Worm (Caenorhabditis elegans) whole organism, L2 larva: Measurements from ENCODE around the gene algn-1.

Experiments used
- C34F6.9 ChIP-seq: fragments of 150-350 bp; optimal IDR thresholded peaks from 2 replicates; lab custom pipeline; 2014; ENCODE audit warnings: missing biosample characterization, missing genetic modification characterization
- F13H6.1 ChIP-seq: sonication (generic microtip); optimal IDR thresholded peaks from 2 replicates; lab custom pipeline; 2016; ENCODE audit warnings: missing genetic modification characterization, missing compliant biosample characterization
- R02D3.7 ChIP-seq: fragments of 150-350 bp; optimal IDR thresholded peaks from 2 replicates; lab custom pipeline; 2014; ENCODE audit warnings: missing biosample characterization, missing genetic modification characterization
- Y55F3AM.14 ChIP-seq: fragments of 200-800 bp; sonication (Bioruptor generic); optimal IDR thresholded peaks from 2 replicates; lab custom pipeline; 2018; ENCODE audit warnings: mild to moderate bottlenecking, missing genetic modification characterization, missing compliant biosample characterization
- ZK546.5 ChIP-seq: sonication (generic microtip); optimal IDR thresholded peaks from 2 replicates; lab custom pipeline; 2017; ENCODE audit warnings: missing biosample characterization, missing genetic modification characterization
- alr-1 ChIP-seq: fragments of 150-350 bp; optimal IDR thresholded peaks from 2 replicates; lab custom pipeline; 2014; ENCODE audit warnings: missing biosample characterization, missing genetic modification characterization
- aly-2 ChIP-seq: fragments of 150-350 bp; optimal IDR thresholded peaks from 2 replicates; lab custom pipeline; 2014; ENCODE audit warnings: missing biosample characterization, missing genetic modification characterization
- ama-1 ChIP-seq: fragments of 150-350 bp; optimal IDR thresholded peaks from 2 replicates; lab custom pipeline; 2018; ENCODE audit warnings: inconsistent platforms
- blmp-1 ChIP-seq: sonication (generic microtip); optimal IDR thresholded peaks from 2 replicates; lab custom pipeline; 2017; ENCODE audit warnings: missing genetic modification characterization, mild to moderate bottlenecking, missing compliant biosample characterization, antibody characterized with exemption, moderate library complexity; ENCODE audit not compliant: insufficient read depth
- ceh-16 ChIP-seq: fragments of 150-350 bp; optimal IDR thresholded peaks from 2 replicates; lab custom pipeline; 2014; ENCODE audit warnings: missing biosample characterization, missing genetic modification characterization
- ceh-82 ChIP-seq: fragments of 150-350 bp; optimal IDR thresholded peaks from 2 replicates; lab custom pipeline; 2014; ENCODE audit warnings: missing biosample characterization, missing genetic modification characterization
- crh-2 ChIP-seq: sonication (generic microtip); optimal IDR thresholded peaks from 2 replicates; lab custom pipeline; 2017; ENCODE audit warnings: missing biosample characterization, missing genetic modification characterization
- dmd-4 ChIP-seq: sonication (generic microtip); optimal IDR thresholded peaks from 2 replicates; lab custom pipeline; 2017; ENCODE audit warnings: missing biosample characterization, missing genetic modification characterization
- egl-27 ChIP-seq: sonication (generic microtip); optimal IDR thresholded peaks from 3 replicates; lab custom pipeline; 2017; ENCODE audit warnings: missing biosample characterization, missing genetic modification reagents, missing genetic modification characterization
- elt-1 ChIP-seq: fragments of 150-350 bp; optimal IDR thresholded peaks from 2 replicates; lab custom pipeline; 2014; ENCODE audit warnings: missing biosample characterization, missing genetic modification characterization
- elt-3 ChIP-seq: sonication (generic microtip); optimal IDR thresholded peaks from 2 replicates; lab custom pipeline; 2017; ENCODE audit warnings: missing biosample characterization, missing genetic modification characterization
- fos-1 ChIP-seq: fragments of 150-350 bp; optimal IDR thresholded peaks from 2 replicates; lab custom pipeline; 2014; ENCODE audit warnings: missing biosample characterization, missing genetic modification characterization
- gmeb-1 ChIP-seq: fragments of 150-350 bp; optimal IDR thresholded peaks from 2 replicates; lab custom pipeline; 2014; ENCODE audit warnings: missing biosample characterization, missing genetic modification characterization
- lin-11 ChIP-seq: fragments of 150-350 bp; sonication (generic microtip); optimal IDR thresholded peaks from 2 replicates; lab custom pipeline; 2014; ENCODE audit warnings: missing biosample characterization, missing genetic modification characterization, inconsistent platforms, mixed read lengths
- lin-13 ChIP-seq: fragments of 150-350 bp; optimal IDR thresholded peaks from 2 replicates; lab custom pipeline; 2014; ENCODE audit warnings: missing biosample characterization, missing genetic modification reagents, missing genetic modification characterization
- lin-39 ChIP-seq: fragments of 150-350 bp; optimal IDR thresholded peaks from 2 replicates; lab custom pipeline; 2014; ENCODE audit warnings: missing biosample characterization, missing genetic modification reagents, missing genetic modification characterization
- lsy-2 ChIP-seq, 2 experiments: fragments of 150-350 bp in 1 of 2; sonication (generic microtip) in 1 of 2; optimal IDR thresholded peaks; 2 replicates each; lab custom pipeline; 2014 to 2017; ENCODE audit warnings: missing biosample characterization in 2 of 2, missing genetic modification characterization in 2 of 2
- mab-5 ChIP-seq: fragments of 150-350 bp; optimal IDR thresholded peaks from 2 replicates; lab custom pipeline; 2014; ENCODE audit warnings: missing biosample characterization, missing genetic modification characterization
- mbf-1 ChIP-seq: sonication (generic microtip); optimal IDR thresholded peaks from 2 replicates; lab custom pipeline; 2017; ENCODE audit warnings: missing biosample characterization, missing genetic modification characterization
- mdl-1 ChIP-seq, 2 experiments: fragments of 150-350 bp in 1 of 2; sonication (generic microtip) in 1 of 2; optimal IDR thresholded peaks; 2 replicates each; lab custom pipeline; 2017; ENCODE audit warnings: missing biosample characterization in 2 of 2, missing genetic modification characterization in 2 of 2
- nhr-10 ChIP-seq: sonication (generic microtip); optimal IDR thresholded peaks from 2 replicates; lab custom pipeline; 2017; ENCODE audit warnings: missing biosample characterization, missing genetic modification characterization
- nhr-11 ChIP-seq: fragments of 150-350 bp; optimal IDR thresholded peaks from 2 replicates; lab custom pipeline; 2014; ENCODE audit warnings: missing biosample characterization, missing genetic modification characterization
- nhr-12 ChIP-seq: fragments of 150-350 bp; optimal IDR thresholded peaks from 2 replicates; lab custom pipeline; 2014; ENCODE audit warnings: missing biosample characterization, missing genetic modification characterization
- nhr-129 ChIP-seq: fragments of 150-350 bp; optimal IDR thresholded peaks from 2 replicates; lab custom pipeline; 2014; ENCODE audit warnings: missing biosample characterization, missing genetic modification characterization
- nhr-21 ChIP-seq: fragments of 150-350 bp; optimal IDR thresholded peaks from 2 replicates; lab custom pipeline; 2014; ENCODE audit warnings: missing biosample characterization, missing genetic modification characterization
- nhr-23 ChIP-seq: fragments of 150-350 bp; optimal IDR thresholded peaks from 2 replicates; lab custom pipeline; 2014; ENCODE audit warnings: missing biosample characterization, missing genetic modification reagents, missing genetic modification characterization
- nhr-237 ChIP-seq: fragments of 150-350 bp; optimal IDR thresholded peaks from 2 replicates; lab custom pipeline; 2014; ENCODE audit warnings: missing biosample characterization, missing genetic modification characterization
- nhr-25 ChIP-seq: fragments of 150-350 bp; sonication (generic microtip); optimal IDR thresholded peaks from 3 replicates; lab custom pipeline; 2014; ENCODE audit warnings: missing biosample characterization, missing genetic modification characterization
- nhr-6 ChIP-seq: fragments of 150-350 bp; optimal IDR thresholded peaks from 2 replicates; lab custom pipeline; 2014; ENCODE audit warnings: missing biosample characterization, missing genetic modification characterization
- nhr-77 ChIP-seq: fragments of 150-350 bp; optimal IDR thresholded peaks from 2 replicates; lab custom pipeline; 2014; ENCODE audit warnings: missing biosample characterization, missing genetic modification characterization
- peb-1 ChIP-seq: fragments of 150-350 bp; optimal IDR thresholded peaks from 2 replicates; lab custom pipeline; 2014; ENCODE audit warnings: missing biosample characterization, missing genetic modification characterization
- sem-4 ChIP-seq: fragments of 150-350 bp; optimal IDR thresholded peaks from 2 replicates; lab custom pipeline; 2014; ENCODE audit warnings: missing biosample characterization, missing genetic modification reagents, missing genetic modification characterization
- skn-1 ChIP-seq: sonication (generic microtip); optimal IDR thresholded peaks from 2 replicates; lab custom pipeline; 2017; ENCODE audit warnings: missing biosample characterization, missing genetic modification characterization
- sma-3 ChIP-seq: sonication (generic microtip); optimal IDR thresholded peaks from 2 replicates; lab custom pipeline; 2016; ENCODE audit warnings: missing genetic modification reagents, missing genetic modification characterization, missing compliant biosample characterization
- sma-9 ChIP-seq, 2 experiments: fragments of 150-350 bp in 1 of 2; sonication (generic microtip) in 1 of 2; optimal IDR thresholded peaks; 2 replicates each; lab custom pipeline; 2014 to 2016; ENCODE audit warnings: missing genetic modification characterization in 2 of 2, mild to moderate bottlenecking in 1 of 2, missing biosample characterization in 1 of 2, missing compliant biosample characterization in 1 of 2, missing genetic modification reagents in 1 of 2, moderate library complexity in 1 of 2
- snpc-4 ChIP-seq: fragments of 150-350 bp; optimal IDR thresholded peaks from 2 replicates; lab custom pipeline; 2014; ENCODE audit warnings: missing biosample characterization, missing genetic modification characterization
- unc-39 ChIP-seq: fragments of 150-350 bp; optimal IDR thresholded peaks from 2 replicates; lab custom pipeline; 2014; ENCODE audit warnings: missing biosample characterization, missing genetic modification characterization
- unc-55 ChIP-seq: fragments of 150-350 bp; sonication (generic microtip); optimal IDR thresholded peaks from 3 replicates; lab custom pipeline; 2014; ENCODE audit warnings: missing biosample characterization, missing genetic modification reagents, missing genetic modification characterization
- unc-62 ChIP-seq: fragments of 150-350 bp; optimal IDR thresholded peaks from 2 replicates; lab custom pipeline; 2014; ENCODE audit warnings: missing biosample characterization, missing genetic modification reagents, missing genetic modification characterization
- zag-1 ChIP-seq: fragments of 150-350 bp; optimal IDR thresholded peaks from 2 replicates; lab custom pipeline; 2014; ENCODE audit warnings: missing biosample characterization, missing genetic modification characterization
- ztf-1 ChIP-seq: fragments of 200-800 bp; sonication (Bioruptor generic); conservative IDR thresholded peaks from 2 replicates; pipeline ENCODE4 v1.3.6; 2022; ENCODE audit warnings: missing genetic modification characterization, missing compliant biosample characterization
- ztf-11 ChIP-seq: sonication (generic microtip); optimal IDR thresholded peaks from 2 replicates; lab custom pipeline; 2017; ENCODE audit warnings: missing biosample characterization, missing genetic modification characterization
- ztf-4 ChIP-seq: fragments of 150-350 bp; optimal IDR thresholded peaks from 2 replicates; lab custom pipeline; 2014; ENCODE audit warnings: missing biosample characterization, missing genetic modification characterization

Gene algn-1

ce11 chrIII:6463679-6464078 is 3.8 kb downstream of the algn-1 start, which contains the start of gene dlc-1:
TSS of gene dlc-1 (minus strand) at chrIII:6463779.
- TF ChIP-seq alr-1 (tag; lab: Kevin White, UChicago) (no peak), nhr-237 (no peak), ztf-1 (GFP tag; lab: Robert Waterston, UW) (no peak), ztf-11 (tag; lab: Kevin White, UChicago) (no peak), nhr-25 (tag; lab: Kevin White, UChicago) (no peak)

- TF ChIP-seq nhr-12 (tag; lab: Kevin White, UChicago) (no peak), lsy-2 (tag; optimal IDR thresholded peaks at IDR 0.05; lab: Kevin White, UChicago) (peak; percentile 75 to 83), nhr-6 (tag; lab: Kevin White, UChicago) (peak; percentile 10), alr-1 (tag; lab: Kevin White, UChicago) (no peak), ZK546.5 (no peak), crh-2 (tag; lab: Kevin White, UChicago) (peak; percentile 88), nhr-129 (peak; percentile 83), mab-5 (tag; lab: Kevin White, UChicago) (peak; percentile 79), lin-11 (tag; lab: Kevin White, UChicago) (peak; percentile 67), fos-1 (peak; percentile 98), egl-27 (tag; lab: Kevin White, UChicago) (no peak), skn-1 (no peak), sma-3 (GFP tag; lab: Kevin White, UChicago) (peak; percentile 91), Y55F3AM.14 (peak; percentile 89), snpc-4 (peak; percentile 40), R02D3.7 (tag; lab: Kevin White, UChicago) (no peak), C34F6.9 (peak; percentile 79), unc-55 (GFP tag; lab: Kevin White, UChicago) (peak; percentile 85), ztf-11 (tag; lab: Kevin White, UChicago) (no peak), nhr-25 (tag; lab: Kevin White, UChicago) (no peak), ztf-4 (tag; lab: Kevin White, UChicago) (peak; percentile 43), nhr-21 (tag; lab: Kevin White, UChicago) (peak; percentile 86), sem-4 (tag; lab: Kevin White, UChicago) (peak; percentile 68), unc-62 (GFP tag; lab: Kevin White, UChicago) (no peak), aly-2 (no peak), ceh-82 (tag; lab: Kevin White, UChicago) (peak; percentile 66), lin-39 (tag; lab: Kevin White, UChicago) (no peak), elt-3 (tag; lab: Kevin White, UChicago) (no peak), ztf-1 (GFP tag; lab: Robert Waterston, UW) (no peak), mbf-1 (tag; lab: Kevin White, UChicago) (no peak), nhr-23 (tag; lab: Kevin White, UChicago) (no peak), sma-9 (GFP tag; optimal IDR thresholded peaks at IDR 0.05; lab: Kevin White, UChicago) (peak; percentile 80), sma-9 (tag; optimal IDR thresholded peaks at IDR 0.05; lab: Kevin White, UChicago) (no peak), ama-1 (lab: Kevin White, UChicago) (peak; percentile 85), nhr-11 (tag; lab: Kevin White, UChicago) (no peak), elt-1 (no peak), nhr-10 (tag; lab: Kevin White, UChicago) (no peak), zag-1 (tag; lab: Kevin White, UChicago) (peak; percentile 73), nhr-237 (no peak), blmp-1 (tag; lab: Kevin White, UChicago) (peak; percentile 65), F13H6.1 (peak; percentile 94), peb-1 (peak; percentile 1), gmeb-1 (tag; lab: Kevin White, UChicago) (peak; percentile 85), lin-13 (GFP tag; lab: Kevin White, UChicago) (peak; percentile 66), dmd-4 (tag; lab: Kevin White, UChicago) (no peak), mdl-1 (tag; optimal IDR thresholded peaks at IDR 0.05; lab: Kevin White, UChicago) (peak; percentile 85 to 92), unc-39 (tag; lab: Kevin White, UChicago) (no peak), nhr-77 (tag; lab: Kevin White, UChicago) (no peak), ceh-16 (tag; lab: Kevin White, UChicago) (peak; percentile 62)
- TF ChIP-seq, all 48 proteins: peak for 26
Measured at ce11 chrIII:6464113-6464571, 4.2 kb downstream of the algn-1 start.
